Worm (Caenorhabditis elegans): ENCODE data around the gene fbxb-79.

fbxb-79 gene

DNA sequence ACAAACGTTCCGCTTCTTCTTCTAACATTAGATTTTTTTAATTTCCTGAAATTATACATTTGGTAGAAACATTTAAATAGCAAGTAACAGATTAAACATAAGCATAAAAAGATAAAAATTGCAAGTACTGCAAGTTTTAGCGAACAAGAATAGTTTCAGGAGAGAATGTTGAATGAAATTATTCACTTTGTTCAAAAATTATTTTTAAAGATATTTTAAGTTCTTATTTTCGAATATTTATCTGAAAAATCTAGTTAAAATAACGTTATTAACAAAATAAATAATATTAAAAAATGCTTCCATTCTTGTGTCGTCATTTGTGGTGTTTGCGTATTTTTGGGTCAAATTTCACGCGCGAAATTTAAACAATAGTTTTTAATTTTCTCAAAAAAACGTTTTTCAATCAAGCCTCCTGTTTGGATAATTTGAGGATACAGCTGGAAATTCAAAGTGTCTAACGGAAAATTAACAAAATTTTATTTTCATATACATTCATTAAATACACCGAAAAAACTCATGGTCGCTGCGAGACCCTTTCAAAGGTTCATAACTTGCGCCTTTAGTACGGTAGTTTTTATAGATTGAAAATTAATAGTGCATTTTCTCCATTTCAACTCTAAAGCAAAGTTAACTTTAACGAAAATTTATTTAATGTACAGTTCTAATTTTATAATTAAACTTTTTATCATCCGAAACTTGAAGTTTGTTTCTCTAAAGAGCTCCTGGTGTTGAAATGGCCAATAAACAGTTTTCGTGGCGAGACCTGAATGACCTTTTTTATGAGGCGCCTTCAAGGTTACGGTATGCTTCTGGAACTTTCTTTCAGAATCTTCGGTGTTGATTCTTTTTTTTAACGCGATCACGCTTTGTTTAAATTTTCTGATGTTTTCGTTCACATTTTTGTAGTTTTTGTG lies 46.7 kb downstream of the fbxb-79 start, which contains the start of gene skih-2 (continued):
- no peak for TF ChIP-seq ZK337.2 (GFP tag; IDR thresholded peaks at IDR 0.05)
- TF ChIP-seq nhr-76 (tag; optimal IDR thresholded peaks at IDR 0.05), result no peak
- no peak for TF ChIP-seq R02D3.7 (tag; optimal IDR thresholded peaks at IDR 0.05)
- TF ChIP-seq egl-27 (tag; optimal IDR thresholded peaks at IDR 0.05), result peak; percentile 36
- TF ChIP-seq fkh-10 (GFP tag; optimal IDR thresholded peaks at IDR 0.05), result peak; percentile 8
- TF ChIP-seq jun-1 (tag; optimal IDR thresholded peaks at IDR 0.05), result no peak
- TF ChIP-seq fos-1 (tag; optimal IDR thresholded peaks at IDR 0.05), result no peak
- TF ChIP-seq madf-5 (GFP tag; IDR thresholded peaks at IDR 0.05), result no peak
- TF ChIP-seq snpc-1.2 (GFP tag; IDR thresholded peaks at IDR 0.05), result peak; percentile 21; the same call in 1 of the 2 replicates
- peak; percentile 93 for TF ChIP-seq dpl-1 (GFP tag; optimal IDR thresholded peaks at IDR 0.05)
- no peak for TF ChIP-seq ztf-7 (tag; optimal IDR thresholded peaks at IDR 0.05)
- no peak for TF ChIP-seq dmd-8 (GFP tag; IDR thresholded peaks at IDR 0.05)
- TF ChIP-seq spr-1 (tag; optimal IDR thresholded peaks at IDR 0.05), result no peak
- no peak for TF ChIP-seq F10B5.3 (tag; optimal IDR thresholded peaks at IDR 0.05)
- no peak for TF ChIP-seq tra-1 (GFP tag; IDR thresholded peaks at IDR 0.05)
- no peak for TF ChIP-seq zip-11 (GFP tag; IDR thresholded peaks at IDR 0.05)
- TF ChIP-seq Y105C5A.15 (GFP tag; IDR thresholded peaks at IDR 0.05), result no peak
- TF ChIP-seq dmd-6 (GFP tag; IDR thresholded peaks at IDR 0.05), result no peak
- no peak for TF ChIP-seq mdl-1 (tag; optimal IDR thresholded peaks at IDR 0.05)
- TF ChIP-seq nhr-41 (GFP tag; IDR thresholded peaks at IDR 0.05), result no peak
- peak; percentile 40 for TF ChIP-seq T20F7.1 (GFP tag; optimal IDR thresholded peaks at IDR 0.05)
- TF ChIP-seq F49E8.2 (tag; optimal IDR thresholded peaks at IDR 0.05; ENCODE audit: borderline replicate concordance), result peak; percentile 64
- TF ChIP-seq ceh-20 (GFP tag; IDR thresholded peaks at IDR 0.05), result no peak
- TF ChIP-seq madf-9 (GFP tag; conservative IDR thresholded peaks at IDR 0.05), result no peak
- peak; percentile 29 for TF ChIP-seq hlh-30 (tag; optimal IDR thresholded peaks at IDR 0.05; ENCODE audit: insufficient read depth)
- peak; percentile 32 for TF ChIP-seq unc-130 (GFP tag; optimal IDR thresholded peaks at IDR 0.05)
- no peak for TF ChIP-seq spr-3 (GFP tag; optimal IDR thresholded peaks at IDR 0.05)
- no peak for TF ChIP-seq lin-13 (GFP tag; optimal IDR thresholded peaks at IDR 0.05)
- peak in 1 of 2 experiments; percentile 9 for TF ChIP-seq ZK546.5 (tag; optimal IDR thresholded peaks at IDR 0.05)
- TF ChIP-seq ceh-28 (tag; optimal IDR thresholded peaks at IDR 0.05), result no peak
- no peak for TF ChIP-seq nhr-237 (tag; optimal IDR thresholded peaks at IDR 0.05)

Measured in whole organism, L4 larva.